Fruit fly (Drosophila melanogaster) whole organism, embryonic: ENCODE measurements around the gene Or85b.

ENCODE experiments used
- Abd-B ChIP-seq: fragments of 200-800 bp; sonication (Bioruptor generic); optimal IDR thresholded peaks from 2 replicates; lab custom pipeline; 2018; ENCODE audit warnings: missing biosample characterization, mild to moderate bottlenecking, missing genetic modification characterization, moderate library complexity
- Bdp1 ChIP-seq: fragments of 200-800 bp; sonication (Bioruptor generic); optimal IDR thresholded peaks from 3 replicates; lab custom pipeline; 2016; ENCODE audit warnings: missing biosample characterization, missing genetic modification characterization
- BtbVII ChIP-seq: fragments of 200-800 bp; sonication (Bioruptor generic); optimal IDR thresholded peaks from 3 replicates; lab custom pipeline; 2017; ENCODE audit warnings: missing biosample characterization, mild to moderate bottlenecking, missing genetic modification characterization
- CG10209 ChIP-seq: fragments of 200-800 bp; sonication (Bioruptor generic); optimal IDR thresholded peaks from 3 replicates; lab custom pipeline; 2017; ENCODE audit warnings: missing biosample characterization, mild to moderate bottlenecking, missing genetic modification characterization, missing genetic modification reagents
- CG11085 ChIP-seq: fragments of 200-800 bp; sonication (Bioruptor generic); IDR thresholded peaks from 2 replicates; pipeline ENCODE4 v1.3.6; 2022; ENCODE audit warnings: missing biosample characterization, missing genetic modification characterization
- CG11695 ChIP-seq: fragments of 200-800 bp; sonication (Bioruptor generic); IDR thresholded peaks from 3 replicates; pipeline ENCODE4 v1.3.6; 2022; ENCODE audit warnings: missing biosample characterization, missing genetic modification characterization
- CG11696 ChIP-seq: fragments of 200-800 bp; sonication (Bioruptor generic); IDR thresholded peaks from 2 replicates; pipeline ENCODE4 v1.3.6; 2022; ENCODE audit warnings: missing biosample characterization, missing genetic modification characterization
- CG14965 ChIP-seq: fragments of 200-800 bp; sonication (Bioruptor generic); optimal IDR thresholded peaks from 2 replicates; lab custom pipeline; 2016; ENCODE audit warnings: missing biosample characterization, missing genetic modification characterization, borderline replicate concordance
- CG15011 ChIP-seq: fragments of 200-800 bp; sonication (Bioruptor generic); optimal IDR thresholded peaks from 3 replicates; lab custom pipeline; 2018; ENCODE audit warnings: missing biosample characterization, mild to moderate bottlenecking, missing genetic modification characterization
- CG15073 ChIP-seq: fragments of 200-800 bp; sonication (Bioruptor generic); optimal IDR thresholded peaks from 2 replicates; lab custom pipeline; 2016; ENCODE audit warnings: missing biosample characterization, missing genetic modification characterization
- CG17328 ChIP-seq: fragments of 200-800 bp; sonication (Bioruptor generic); IDR thresholded peaks from 2 replicates; pipeline ENCODE4 v1.3.6; 2022; ENCODE audit warnings: missing biosample characterization, missing genetic modification characterization
- CG18262 ChIP-seq: fragments of 200-800 bp; optimal IDR thresholded peaks from 3 replicates; lab custom pipeline; 2019; ENCODE audit warnings: missing biosample characterization, mild to moderate bottlenecking, missing genetic modification characterization, moderate library complexity
- CG34376 ChIP-seq: fragments of 200-800 bp; sonication (Bioruptor generic); optimal IDR thresholded peaks from 2 replicates; lab custom pipeline; 2018; ENCODE audit warnings: missing biosample characterization, mild to moderate bottlenecking, missing genetic modification characterization
- CG3726 ChIP-seq: fragments of 200-800 bp; sonication (Bioruptor generic); IDR thresholded peaks from 3 replicates; pipeline ENCODE4, ENCODE4 v1.3.6; 2022; ENCODE audit warnings: missing biosample characterization, missing genetic modification characterization
- CG5180 ChIP-seq: fragments of 200-800 bp; sonication (Bioruptor generic); optimal IDR thresholded peaks from 3 replicates; lab custom pipeline; 2017; ENCODE audit warnings: missing biosample characterization, missing genetic modification characterization, mild to moderate bottlenecking, moderate library complexity, missing genetic modification reagents
- CG6683 ChIP-seq: fragments of 200-800 bp; sonication (Bioruptor generic); optimal IDR thresholded peaks from 2 replicates; lab custom pipeline; 2017; ENCODE audit warnings: missing biosample characterization, mild to moderate bottlenecking, missing genetic modification characterization, missing genetic modification reagents
- CG7556 ChIP-seq: fragments of 200-800 bp; sonication (Bioruptor generic); optimal IDR thresholded peaks from 2 replicates; lab custom pipeline; 2017; ENCODE audit warnings: missing biosample characterization, mild to moderate bottlenecking, missing genetic modification characterization
- CG8281 ChIP-seq: fragments of 200-800 bp; sonication (Bioruptor generic); optimal IDR thresholded peaks from 2 replicates; lab custom pipeline; 2018; ENCODE audit warnings: missing biosample characterization, mild to moderate bottlenecking, missing genetic modification characterization, moderate library complexity
- CG8765 ChIP-seq: fragments of 200-800 bp; sonication (Bioruptor generic); IDR thresholded peaks from 2 replicates; pipeline ENCODE4 v1.3.6; 2022; ENCODE audit warnings: missing biosample characterization, missing genetic modification characterization
- Chrac-16 ChIP-seq: fragments of 200-800 bp; sonication (Bioruptor generic); optimal IDR thresholded peaks from 3 replicates; lab custom pipeline; 2016; ENCODE audit warnings: missing biosample characterization, missing genetic modification characterization
- D ChIP-seq, 2 experiments: fragments of 200-800 bp in 1 of 2; fragments of >200 bp in 1 of 2; sonication (Bioruptor generic) in 1 of 2; optimal IDR thresholded peaks; 2 replicates in 1 of 2; 3 replicates in 1 of 2; lab custom pipeline; 2017; ENCODE audit warnings: mild to moderate bottlenecking in 1 of 2, missing biosample characterization in 1 of 2, missing genetic modification characterization in 1 of 2, missing genetic modification reagents in 1 of 2
- D19A ChIP-seq: fragments of 200-800 bp; optimal IDR thresholded peaks from 3 replicates; lab custom pipeline; 2019; ENCODE audit warnings: missing biosample characterization, mild to moderate bottlenecking, missing genetic modification characterization, moderate library complexity
- D19B ChIP-seq: fragments of 200-800 bp; sonication (Bioruptor generic); optimal IDR thresholded peaks from 2 replicates; lab custom pipeline; 2017; ENCODE audit warnings: missing biosample characterization, mild to moderate bottlenecking, missing genetic modification characterization
- Eip74EF ChIP-seq, 2 experiments: fragments of 200-800 bp in 1 of 2; fragments of >200 bp in 1 of 2; sonication (Bioruptor generic) in 1 of 2; optimal IDR thresholded peaks; 2 replicates each; lab custom pipeline; 2017 to 2019; ENCODE audit warnings: missing biosample characterization in 2 of 2, missing genetic modification characterization in 2 of 2, mild to moderate bottlenecking in 1 of 2, moderate library complexity in 1 of 2
- Fer3 ChIP-seq: fragments of 200-800 bp; sonication (Bioruptor generic); optimal IDR thresholded peaks from 2 replicates; lab custom pipeline; 2018; ENCODE audit warnings: missing biosample characterization, mild to moderate bottlenecking, missing genetic modification characterization, moderate library complexity
- HmgZ ChIP-seq: fragments of 200-800 bp; sonication (Bioruptor generic); optimal IDR thresholded peaks from 2 replicates; lab custom pipeline; 2018; ENCODE audit warnings: missing biosample characterization, mild to moderate bottlenecking, missing genetic modification characterization
- Nf-YC ChIP-seq: fragments of 200-800 bp; optimal IDR thresholded peaks from 3 replicates; lab custom pipeline; 2019; ENCODE audit warnings: missing biosample characterization, mild to moderate bottlenecking, missing genetic modification characterization, moderate library complexity
- NfI ChIP-seq: fragments of 200-800 bp; sonication (Bioruptor generic); optimal IDR thresholded peaks from 3 replicates; lab custom pipeline; 2018; ENCODE audit warnings: missing biosample characterization, mild to moderate bottlenecking, missing genetic modification characterization, moderate library complexity
- Rx ChIP-seq: fragments of 200-800 bp; sonication (Bioruptor generic); IDR thresholded peaks from 2 replicates; pipeline ENCODE4 v1.3.6; 2022; ENCODE audit warnings: missing biosample characterization, missing genetic modification characterization
- Tbp ChIP-seq: fragments of >200 bp; optimal IDR thresholded peaks from 2 replicates; lab custom pipeline; 2018; ENCODE audit warnings: missing biosample characterization, missing genetic modification characterization
- ab ChIP-seq: fragments of 200-800 bp; sonication (Bioruptor generic); optimal IDR thresholded peaks from 2 replicates; lab custom pipeline; 2016; ENCODE audit warnings: missing biosample characterization, missing genetic modification characterization
- aop ChIP-seq: fragments of 200-800 bp; sonication (Bioruptor generic); IDR thresholded peaks from 2 replicates; pipeline ENCODE4 v1.3.6; 2022; ENCODE audit warnings: missing biosample characterization, missing genetic modification characterization
- br ChIP-seq: fragments of >200 bp; optimal IDR thresholded peaks from 2 replicates; lab custom pipeline; 2017
- croc ChIP-seq: fragments of 200-800 bp; sonication (Bioruptor generic); conservative IDR thresholded peaks from 3 replicates; pipeline ENCODE4 v1.3.6; 2022; ENCODE audit warnings: missing biosample characterization, missing genetic modification characterization
- ewg ChIP-seq: fragments of 200-800 bp; sonication (Bioruptor generic); optimal IDR thresholded peaks from 3 replicates; lab custom pipeline; 2017; ENCODE audit warnings: mild to moderate bottlenecking, missing biosample characterization, missing genetic modification reagents, missing genetic modification characterization
- gcm2 ChIP-seq: fragments of 200-800 bp; sonication (Bioruptor generic); optimal IDR thresholded peaks from 2 replicates; lab custom pipeline; 2016; ENCODE audit warnings: missing biosample characterization, missing genetic modification characterization
- grau ChIP-seq: fragments of 200-800 bp; optimal IDR thresholded peaks from 3 replicates; lab custom pipeline; 2019; ENCODE audit warnings: missing biosample characterization, mild to moderate bottlenecking, missing genetic modification characterization, moderate library complexity
- gro ChIP-seq: fragments of 200-800 bp; sonication (Bioruptor generic); optimal IDR thresholded peaks from 2 replicates; lab custom pipeline; 2016; ENCODE audit warnings: missing biosample characterization, missing genetic modification characterization
- hkb ChIP-seq, 2 experiments: fragments of 200-800 bp in 1 of 2; fragments of >200 bp in 1 of 2; sonication (Bioruptor generic) in 1 of 2; IDR thresholded peaks in 1 of 2; optimal IDR thresholded peaks in 1 of 2; 2 replicates each; pipeline versions ENCODE4 v1.3.6 to Lab custom; 2017 to 2022; ENCODE audit warnings: missing biosample characterization in 1 of 2, missing genetic modification characterization in 1 of 2
- insv ChIP-seq, 2 experiments: fragments of 200-800 bp; sonication (Bioruptor generic); optimal IDR thresholded peaks; 3 replicates each; lab custom pipeline; 2016 to 2018; ENCODE audit warnings: missing biosample characterization in 2 of 2, missing genetic modification characterization in 2 of 2
- kay ChIP-seq: fragments of 200-800 bp; sonication (Bioruptor generic); optimal IDR thresholded peaks from 2 replicates; lab custom pipeline; 2016; ENCODE audit warnings: missing biosample characterization, missing genetic modification characterization
- klu ChIP-seq: fragments of 200-800 bp; sonication (Bioruptor generic); IDR thresholded peaks from 2 replicates; pipeline ENCODE4 v1.3.6; 2022; ENCODE audit warnings: missing biosample characterization, missing genetic modification characterization
- otp ChIP-seq: fragments of 200-800 bp; sonication (Bioruptor generic); IDR thresholded peaks from 3 replicates; pipeline ENCODE4, ENCODE4 v1.3.6; 2022; ENCODE audit warnings: missing biosample characterization, missing genetic modification characterization
- repo ChIP-seq: fragments of 200-800 bp; sonication (Bioruptor generic); optimal IDR thresholded peaks from 2 replicates; lab custom pipeline; 2016; ENCODE audit warnings: missing biosample characterization, missing genetic modification characterization
- sqz ChIP-seq: fragments of 200-800 bp; sonication (Bioruptor generic); optimal IDR thresholded peaks from 3 replicates; lab custom pipeline; 2018; ENCODE audit warnings: missing biosample characterization, mild to moderate bottlenecking, missing genetic modification characterization
- sr ChIP-seq: fragments of 200-800 bp; sonication (Bioruptor generic); IDR thresholded peaks from 3 replicates; pipeline ENCODE4 v1.3.6; 2022; ENCODE audit warnings: missing biosample characterization, missing genetic modification characterization
- trh ChIP-seq: fragments of 200-800 bp; sonication (Bioruptor generic); optimal IDR thresholded peaks from 2 replicates; lab custom pipeline; 2016; ENCODE audit warnings: missing biosample characterization, missing genetic modification characterization
- unc-4 ChIP-seq: fragments of 200-800 bp; sonication (Bioruptor generic); IDR thresholded peaks from 2 replicates; pipeline ENCODE4 v1.3.6; 2022; ENCODE audit warnings: missing biosample characterization, missing genetic modification characterization; ENCODE audit not compliant: partially characterized antibody
- vnd ChIP-seq: fragments of 200-800 bp; sonication (Bioruptor generic); IDR thresholded peaks from 3 replicates; pipeline ENCODE4 v1.3.6; 2022; ENCODE audit warnings: missing biosample characterization, missing genetic modification characterization; ENCODE audit not compliant: partially characterized antibody
- wor ChIP-seq: fragments of 200-800 bp; sonication (Bioruptor generic); IDR thresholded peaks from 2 replicates; pipeline ENCODE4 v1.3.6; 2022; ENCODE audit warnings: missing biosample characterization, missing genetic modification characterization

The Or85b gene

dm6 chr3R:8482881-8483280 lies 28.3 kb downstream of the Or85b start (continued):
- TF ChIP-seq D (optimal IDR thresholded peaks at IDR 0.05; lab: Kevin White, UChicago) (no peak), D (GFP tag; optimal IDR thresholded peaks at IDR 0.05; lab: Kevin White, UChicago) (peak; percentile 65), insv (GFP tag; optimal IDR thresholded peaks at IDR 0.05; lab: Kevin White, UChicago) (no peak), otp (GFP tag; lab: Robert Waterston, UW) (peak; percentile 61; the same call in 1 of the 3 replicates), grau (tag; lab: Kevin White, UChicago) (peak; percentile 74), HmgZ (tag; lab: Kevin White, UChicago) (peak; percentile 37), CG14965 (GFP tag; lab: Kevin White, UChicago) (no peak), aop (GFP tag; lab: Robert Waterston, UW) (no peak), br (lab: Kevin White, UChicago) (no peak), repo (peak; percentile 39), CG11696 (GFP tag; lab: Robert Waterston, UW) (no peak), D19B (GFP tag; lab: Kevin White, UChicago) (peak; percentile 31), trh (no peak), CG11085 (peak; percentile 40; the same call in 1 of the 2 replicates), vnd (GFP tag; lab: Robert Waterston, UW) (no peak), CG3726 (GFP tag; lab: Robert Waterston, UW) (peak; percentile 50; the same call in 1 of the 3 replicates), CG15011 (GFP tag; lab: Kevin White, UChicago) (no peak), BtbVII (GFP tag; lab: Kevin White, UChicago) (peak; percentile 29), CG6683 (no peak), CG18262 (tag; lab: Kevin White, UChicago) (no peak), gro (no peak), CG8765 (no peak), Abd-B (peak; percentile 52), CG8281 (peak; percentile 39), Fer3 (tag; lab: Kevin White, UChicago) (peak; percentile 72), CG10209 (GFP tag; lab: Kevin White, UChicago) (peak; percentile 61), wor (GFP tag; lab: Robert Waterston, UW) (peak; percentile 36; the same call in 1 of the 2 replicates), Chrac-16 (GFP tag; lab: Kevin White, UChicago) (peak; percentile 33), ab (peak; percentile 35), Bdp1 (GFP tag; lab: Kevin White, UChicago) (peak; percentile 14), hkb (optimal IDR thresholded peaks at IDR 0.05; lab: Kevin White, UChicago) (no peak), hkb (GFP tag; IDR thresholded peaks at IDR 0.05; lab: Robert Waterston, UW) (peak; percentile 87), gcm2 (GFP tag; lab: Kevin White, UChicago) (no peak), CG17328 (GFP tag; lab: Robert Waterston, UW) (peak; percentile 63), croc (GFP tag; lab: Robert Waterston, UW) (peak; percentile 54; the same call in 2 of the 3 replicates), CG34376 (GFP tag; lab: Kevin White, UChicago) (peak; percentile 23), kay (GFP tag; lab: Kevin White, UChicago) (no peak), Eip74EF (GFP tag; optimal IDR thresholded peaks at IDR 0.05; lab: Kevin White, UChicago) (no peak), Nf-YC (tag; lab: Kevin White, UChicago) (no peak), Rx (GFP tag; lab: Robert Waterston, UW) (peak; percentile 69), CG11695 (GFP tag; lab: Robert Waterston, UW) (0 out of 3 replicates have a peak, but pooled peaks have one; percentile 39), NfI (GFP tag; lab: Kevin White, UChicago) (peak; percentile 70), CG7556 (GFP tag; lab: Kevin White, UChicago) (peak; percentile 73), Tbp (GFP tag; lab: Kevin White, UChicago) (no peak), ewg (peak; percentile 69), sr (GFP tag; lab: Robert Waterston, UW) (no peak), D19A (tag; lab: Kevin White, UChicago) (peak; percentile 69), sqz (GFP tag; lab: Kevin White, UChicago) (no peak), CG15073 (GFP tag; lab: Kevin White, UChicago) (no peak), unc-4 (no peak), CG5180 (GFP tag; lab: Kevin White, UChicago) (peak; percentile 65), klu (GFP tag; lab: Robert Waterston, UW) (peak; percentile 58)
